Fruit fly (Drosophila melanogaster): Measurements from ENCODE around the gene CG33191.

The CG33191 gene

dm6 chr3R:8807048-8807447 lies 27.3 kb upstream of the CG33191 start:
- TF ChIP-seq CG32264 (GFP tag; optimal IDR thresholded peaks at IDR 0.05) (no peak), Jra (GFP tag; optimal IDR thresholded peaks at IDR 0.05) (no peak), sv (GFP tag; optimal IDR thresholded peaks at IDR 0.05) (no peak), h (GFP tag; optimal IDR thresholded peaks at IDR 0.05) (no peak), OdsH (GFP tag; optimal IDR thresholded peaks at IDR 0.05) (no peak), Myc (optimal IDR thresholded peaks at IDR 0.05) (no peak), Vsx2 (GFP tag; optimal IDR thresholded peaks at IDR 0.05; ENCODE audit: partially characterized antibody) (no peak), Hnf4 (GFP tag; optimal IDR thresholded peaks at IDR 0.05) (no peak), Hr83 (GFP tag; optimal IDR thresholded peaks at IDR 0.05; ENCODE audit: poor library complexity, severe bottlenecking) (no peak), dsf (GFP tag; optimal IDR thresholded peaks at IDR 0.05; ENCODE audit: borderline replicate concordance) (no peak), rgr (GFP tag; optimal IDR thresholded peaks at IDR 0.05) (no peak), br (GFP tag; optimal IDR thresholded peaks at IDR 0.05) (no peak), foxo (GFP tag; optimal IDR thresholded peaks at IDR 0.05) (no peak), Hr78 (GFP tag; optimal IDR thresholded peaks at IDR 0.05) (no peak), lola (GFP tag; optimal IDR thresholded peaks at IDR 0.05) (no peak), Sp1 (GFP tag; optimal IDR thresholded peaks at IDR 0.05) (no peak), ey (GFP tag; optimal IDR thresholded peaks at IDR 0.05) (no peak), Mio (GFP tag; optimal IDR thresholded peaks at IDR 0.05) (no peak), N (GFP tag; optimal IDR thresholded peaks at IDR 0.05) (no peak), usp (GFP tag; optimal IDR thresholded peaks at IDR 0.05) (no peak)

dm6 chr3R:8806638-8807037 lies 26.9 kb upstream of the CG33191 start:
- no peak for TF ChIP-seq Hnf4 (GFP tag; optimal IDR thresholded peaks at IDR 0.05)
- TF ChIP-seq Vsx2 (GFP tag; optimal IDR thresholded peaks at IDR 0.05; ENCODE audit: partially characterized antibody) = no peak
- no peak for TF ChIP-seq Sp1 (GFP tag; optimal IDR thresholded peaks at IDR 0.05)
- no peak for TF ChIP-seq OdsH (GFP tag; optimal IDR thresholded peaks at IDR 0.05)
- no peak for TF ChIP-seq foxo (GFP tag; optimal IDR thresholded peaks at IDR 0.05)
- TF ChIP-seq N (GFP tag; optimal IDR thresholded peaks at IDR 0.05) = no peak
- TF ChIP-seq jim (GFP tag; optimal IDR thresholded peaks at IDR 0.05) = no peak
- TF ChIP-seq Dfd (GFP tag; optimal IDR thresholded peaks at IDR 0.05) = no peak
- no peak for TF ChIP-seq brk (GFP tag; optimal IDR thresholded peaks at IDR 0.05)
- no peak for TF ChIP-seq dl (GFP tag; optimal IDR thresholded peaks at IDR 0.05; ENCODE audit: insufficient read depth in 1 of 2, partially characterized antibody in 2 of 2)
- TF ChIP-seq CG9705 (GFP tag; optimal IDR thresholded peaks at IDR 0.05) = no peak
- TF ChIP-seq Hr83 (GFP tag; optimal IDR thresholded peaks at IDR 0.05; ENCODE audit: poor library complexity, severe bottlenecking) = no peak
- no peak for TF ChIP-seq tai (GFP tag; optimal IDR thresholded peaks at IDR 0.05)
- no peak for TF ChIP-seq usp (GFP tag; optimal IDR thresholded peaks at IDR 0.05)
- TF ChIP-seq pan (optimal IDR thresholded peaks at IDR 0.05) = no peak

DNA sequence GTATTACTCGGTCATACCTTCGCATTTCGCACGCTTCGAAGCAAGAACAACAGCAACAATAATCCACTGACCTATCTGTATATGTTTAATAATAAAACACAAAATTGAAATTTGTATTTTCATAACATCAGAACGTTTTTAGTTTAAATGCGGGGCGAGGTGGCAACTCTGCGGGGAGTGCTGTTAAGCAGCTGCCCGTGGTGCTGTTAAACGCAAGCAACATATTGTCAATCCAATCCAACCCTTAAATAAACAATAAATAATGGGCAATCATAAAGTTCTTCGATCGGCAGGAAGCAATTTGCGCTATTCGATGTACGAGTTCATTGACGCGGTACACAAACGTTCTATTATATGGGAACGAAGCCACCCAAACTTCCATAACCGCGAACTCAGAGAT lies 26.4 kb upstream of the CG33191 start, which contains the start of gene hng2:
TSS of gene hng2 (plus strand) at position 219 of the 400 bp plus-strand sequence.
- TF ChIP-seq dsf (GFP tag; optimal IDR thresholded peaks at IDR 0.05; ENCODE audit: borderline replicate concordance) (no peak), Myc (optimal IDR thresholded peaks at IDR 0.05) (peak; percentile 9)

dm6 chr3R:8805388-8805852 lies 25.7 kb upstream of the CG33191 start, which contains the start of gene CG9839:
Gene CG9839, minus strand, starts transcription at chr3R:8805802.
- no peak for TF ChIP-seq rgr (GFP tag; optimal IDR thresholded peaks at IDR 0.05)
- TF ChIP-seq ey (GFP tag; optimal IDR thresholded peaks at IDR 0.05) = no peak
- TF ChIP-seq dl (GFP tag; optimal IDR thresholded peaks at IDR 0.05; ENCODE audit: insufficient read depth in 1 of 2, partially characterized antibody in 2 of 2) = no peak
- TF ChIP-seq usp (GFP tag; optimal IDR thresholded peaks at IDR 0.05) = no peak
- TF ChIP-seq sage (GFP tag; optimal IDR thresholded peaks at IDR 0.05) = no peak
- TF ChIP-seq N (GFP tag; optimal IDR thresholded peaks at IDR 0.05) = no peak
- TF ChIP-seq br (GFP tag; optimal IDR thresholded peaks at IDR 0.05) = no peak
- no peak for TF ChIP-seq Dif (GFP tag; optimal IDR thresholded peaks at IDR 0.05; ENCODE audit: partially characterized antibody)
- TF ChIP-seq fru (GFP tag; optimal IDR thresholded peaks at IDR 0.05) = no peak
- no peak for TF ChIP-seq psq (GFP tag; optimal IDR thresholded peaks at IDR 0.05)
- no peak for TF ChIP-seq Abd-B (GFP tag; optimal IDR thresholded peaks at IDR 0.05)

Measured in whole organism, wandering third instar larva.